Fruit fly (Drosophila melanogaster) whole organism, embryonic: Measurements from ENCODE around the gene Wdr92.
"Not testable (repeated sequence)": the region's sequence is repeated elsewhere in the genome, so short reads cannot be mapped to it uniquely, and the experiment has no call there.

Experiments
- her ChIP-seq: fragments of 200-800 bp; sonication (Bioruptor generic); optimal IDR thresholded peaks from 2 replicates; lab custom pipeline; 2016; ENCODE audit warnings: missing biosample characterization, missing genetic modification characterization
- phol ChIP-seq: fragments of 200-800 bp; sonication (Bioruptor generic); optimal IDR thresholded peaks from 3 replicates; lab custom pipeline; 2018; ENCODE audit warnings: missing biosample characterization, mild to moderate bottlenecking, missing genetic modification characterization, moderate library complexity
- slp2 ChIP-seq: fragments of 200-800 bp; sonication (Bioruptor generic); optimal IDR thresholded peaks from 2 replicates; lab custom pipeline; 2016; ENCODE audit warnings: missing biosample characterization, missing genetic modification characterization
- sna ChIP-seq: fragments of 200-800 bp; sonication (Bioruptor generic); IDR thresholded peaks from 2 replicates; pipeline ENCODE4 v1.3.6; 2022; ENCODE audit warnings: missing biosample characterization, missing genetic modification characterization; ENCODE audit not compliant: partially characterized antibody

DNA sequence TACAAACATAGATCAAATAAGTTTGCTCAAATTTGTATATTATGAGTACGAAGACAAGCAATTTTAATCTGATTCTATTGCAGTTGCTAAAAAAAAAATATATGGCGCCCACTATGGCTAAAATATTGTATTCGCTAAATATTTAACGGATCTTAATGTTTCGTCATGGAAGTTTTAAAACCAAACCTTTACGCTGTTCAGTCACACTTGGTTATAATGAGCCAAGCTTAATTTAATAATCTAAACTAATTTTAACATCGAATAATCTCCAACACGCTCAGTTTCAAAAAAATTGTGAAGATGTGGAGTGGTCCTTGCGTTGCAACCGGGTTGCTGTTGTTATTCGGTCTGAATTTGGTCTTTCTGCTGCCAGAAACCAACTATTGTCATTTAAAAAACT lies 49.8 kb upstream of the Wdr92 start, which contains the start of gene CG34002:
- TF ChIP-seq her; slp2 (GFP tag; lab: Kevin White, UChicago); sna (GFP tag; lab: Robert Waterston, UW); phol (tag; lab: Kevin White, UChicago): not testable (repeated sequence)
